Worm (Caenorhabditis elegans): ENCODE results near the gene nra-3.

The nra-3 gene

ce11 chrX:9927993-9928392 lies 3.3 kb downstream of the nra-3 start:
- TF ChIP-seq nfya-1 (tag; optimal IDR thresholded peaks at IDR 0.05; ENCODE audit: insufficient read depth): no peak
- TF ChIP-seq skn-1 (tag; optimal IDR thresholded peaks at IDR 0.05): peak; percentile 3
- TF ChIP-seq R02D3.7 (tag; optimal IDR thresholded peaks at IDR 0.05): no peak
- no peak for TF ChIP-seq tbx-2 (tag; optimal IDR thresholded peaks at IDR 0.05)
- TF ChIP-seq fos-1 (tag; optimal IDR thresholded peaks at IDR 0.05): no peak

ce11 chrX:9924962-9925361 lies 6.3 kb downstream of the nra-3 start, which contains the start of gene ugt-23:
Gene ugt-23, minus strand, starts transcription at chrX:9925173.
- no peak for TF ChIP-seq zag-1 (tag; optimal IDR thresholded peaks at IDR 0.05)
- TF ChIP-seq ZK546.5 (tag; optimal IDR thresholded peaks at IDR 0.05): no peak
- TF ChIP-seq elt-2 (tag; optimal IDR thresholded peaks at IDR 0.05): peak; percentile 71
- no peak for TF ChIP-seq ztf-11 (tag; optimal IDR thresholded peaks at IDR 0.05)
- TF ChIP-seq egl-5 (tag; optimal IDR thresholded peaks at IDR 0.05): no peak
- no peak for TF ChIP-seq nhr-23 (tag; optimal IDR thresholded peaks at IDR 0.05)
- no peak for TF ChIP-seq ceh-82 (tag; optimal IDR thresholded peaks at IDR 0.05)
- peak; percentile 39 for TF ChIP-seq pqm-1 (tag; optimal IDR thresholded peaks at IDR 0.05)
- no peak for TF ChIP-seq ztf-4 (tag; optimal IDR thresholded peaks at IDR 0.05)
- TF ChIP-seq nhr-77 (tag; optimal IDR thresholded peaks at IDR 0.05): no peak

ce11 chrX:9921257-9921656 lies 10.0 kb downstream of the nra-3 start, which contains the start of gene C17G1.2:
Gene C17G1.2, plus strand, starts transcription at chrX:9921557.
- no peak for TF ChIP-seq fos-1 (tag; optimal IDR thresholded peaks at IDR 0.05)
- TF ChIP-seq lsy-12 (tag; optimal IDR thresholded peaks at IDR 0.05): no peak
- TF ChIP-seq nfya-1 (tag; optimal IDR thresholded peaks at IDR 0.05; ENCODE audit: insufficient read depth): no peak
- TF ChIP-seq ztf-4 (tag; optimal IDR thresholded peaks at IDR 0.05): no peak
- TF ChIP-seq aly-2 (tag; optimal IDR thresholded peaks at IDR 0.05): no peak
- no peak for TF ChIP-seq elt-1 (tag; optimal IDR thresholded peaks at IDR 0.05)

ce11 chrX:9918997-9919396 lies 12.3 kb downstream of the nra-3 start, which contains the start of gene folr-1:
Gene folr-1, plus strand, starts transcription at chrX:9919297.
- TF ChIP-seq egl-27 (tag; optimal IDR thresholded peaks at IDR 0.05) (no peak), ceh-9 (tag; optimal IDR thresholded peaks at IDR 0.05) (no peak), ceh-82 (tag; optimal IDR thresholded peaks at IDR 0.05) (no peak), nfya-1 (tag; optimal IDR thresholded peaks at IDR 0.05; ENCODE audit: insufficient read depth) (no peak), ztf-11 (tag; optimal IDR thresholded peaks at IDR 0.05) (no peak), unc-39 (tag; optimal IDR thresholded peaks at IDR 0.05) (no peak), lin-15B (tag; optimal IDR thresholded peaks at IDR 0.05) (no peak), unc-62 (GFP tag; optimal IDR thresholded peaks at IDR 0.05) (no peak), nhr-25 (tag; optimal IDR thresholded peaks at IDR 0.05) (no peak), fkh-10 (GFP tag; optimal IDR thresholded peaks at IDR 0.05) (no peak), hmg-11 (tag; optimal IDR thresholded peaks at IDR 0.05) (no peak), elt-2 (tag; optimal IDR thresholded peaks at IDR 0.05) (no peak), zag-1 (tag; optimal IDR thresholded peaks at IDR 0.05) (no peak), nhr-28 (tag; optimal IDR thresholded peaks at IDR 0.05) (no peak), aly-2 (tag; optimal IDR thresholded peaks at IDR 0.05) (no peak), nhr-23 (tag; optimal IDR thresholded peaks at IDR 0.05) (no peak), nhr-11 (tag; optimal IDR thresholded peaks at IDR 0.05) (no peak), skn-1 (tag; optimal IDR thresholded peaks at IDR 0.05) (no peak), lin-39 (tag; optimal IDR thresholded peaks at IDR 0.05) (no peak), mdl-1 (tag; optimal IDR thresholded peaks at IDR 0.05) (no peak)

- TF ChIP-seq nfya-1 (tag; optimal IDR thresholded peaks at IDR 0.05; ENCODE audit: insufficient read depth): peak; percentile 78
- TF ChIP-seq lin-39 (tag; optimal IDR thresholded peaks at IDR 0.05): no peak
These were observed 13.9 kb downstream of the nra-3 start, which contains the start of gene F21G4.6 for ce11 chrX:9917362-9917761. Gene F21G4.6, minus strand, starts transcription at chrX:9917448.

- TF ChIP-seq elt-3 (tag; optimal IDR thresholded peaks at IDR 0.05): no peak
- TF ChIP-seq ceh-82 (tag; optimal IDR thresholded peaks at IDR 0.05): no peak
- TF ChIP-seq eor-1 (tag; optimal IDR thresholded peaks at IDR 0.05): no peak
- TF ChIP-seq ztf-4 (tag; optimal IDR thresholded peaks at IDR 0.05): no peak
- no peak for TF ChIP-seq nhr-237 (tag; optimal IDR thresholded peaks at IDR 0.05)
- TF ChIP-seq mml-1 (tag; optimal IDR thresholded peaks at IDR 0.05): no peak
- no peak for TF ChIP-seq nhr-43 (tag; optimal IDR thresholded peaks at IDR 0.05; ENCODE audit: poor library complexity, severe bottlenecking)
- no peak for TF ChIP-seq elt-2 (tag; optimal IDR thresholded peaks at IDR 0.05)
- no peak for TF ChIP-seq snpc-4 (tag; optimal IDR thresholded peaks at IDR 0.05)
- no peak for TF ChIP-seq jun-1 (tag; optimal IDR thresholded peaks at IDR 0.05)
- no peak for TF ChIP-seq nhr-77 (tag; optimal IDR thresholded peaks at IDR 0.05)
- TF ChIP-seq hmg-11 (tag; optimal IDR thresholded peaks at IDR 0.05): no peak
- TF ChIP-seq lin-39 (tag; optimal IDR thresholded peaks at IDR 0.05): no peak
- no peak for TF ChIP-seq pqm-1 (tag; optimal IDR thresholded peaks at IDR 0.05)
- TF ChIP-seq lin-15B (tag; optimal IDR thresholded peaks at IDR 0.05): no peak
- no peak for TF ChIP-seq nhr-12 (tag; optimal IDR thresholded peaks at IDR 0.05)
- no peak for TF ChIP-seq ZK546.5 (tag; optimal IDR thresholded peaks at IDR 0.05)
- no peak for TF ChIP-seq egl-5 (tag; optimal IDR thresholded peaks at IDR 0.05)
- no peak for TF ChIP-seq ama-1 (optimal IDR thresholded peaks at IDR 0.05)
These were observed 25.4 kb downstream of the nra-3 start, which contains the start of gene F21G4.5 for ce11 chrX:9905840-9906239. Gene F21G4.5, plus strand, starts transcription at chrX:9906140.
